Worm (Caenorhabditis elegans) whole organism, L1 larva: ENCODE measurements around the gene ZK546.5.
"Not testable (repeated sequence)": the region's sequence is repeated elsewhere in the genome, so short reads cannot be mapped to it uniquely, and the experiment has no call there.

Experiments
- C04F5.9 ChIP-seq: sonication (generic microtip); optimal IDR thresholded peaks from 2 replicates; lab custom pipeline; 2016; ENCODE audit warnings: missing genetic modification characterization, missing compliant biosample characterization
- C16A3.4 ChIP-seq: fragments of 150-350 bp; optimal IDR thresholded peaks from 2 replicates; lab custom pipeline; 2014; ENCODE audit warnings: missing biosample characterization, missing genetic modification characterization
- alr-1 ChIP-seq: fragments of 200-800 bp; sonication (Bioruptor generic); optimal IDR thresholded peaks from 2 replicates; lab custom pipeline; 2018; ENCODE audit warnings: borderline replicate concordance, mild to moderate bottlenecking, missing genetic modification characterization, missing compliant biosample characterization
- aly-2 ChIP-seq: fragments of 150-350 bp; optimal IDR thresholded peaks from 2 replicates; lab custom pipeline; 2014; ENCODE audit warnings: missing biosample characterization, missing genetic modification characterization
- blmp-1 ChIP-seq: fragments of 150-350 bp; optimal IDR thresholded peaks from 2 replicates; lab custom pipeline; 2014; ENCODE audit warnings: missing biosample characterization, missing genetic modification characterization
- ceh-8 ChIP-seq: fragments of 200-800 bp; sonication (Bioruptor generic); optimal IDR thresholded peaks from 2 replicates; lab custom pipeline; 2018; ENCODE audit warnings: mild to moderate bottlenecking, missing genetic modification characterization, moderate library complexity, missing compliant biosample characterization
- ceh-82 ChIP-seq, 3 experiments: fragments of 150-350 bp in 1 of 3; sonication (generic microtip) in 2 of 3; optimal IDR thresholded peaks; 2 replicates each; lab custom pipeline; 2014 to 2017; ENCODE audit warnings: missing biosample characterization in 3 of 3, missing genetic modification characterization in 3 of 3
- ces-1 ChIP-seq: fragments of 150-350 bp; optimal IDR thresholded peaks from 2 replicates; lab custom pipeline; 2014; ENCODE audit warnings: missing biosample characterization, missing genetic modification reagents, missing genetic modification characterization
- efl-1 ChIP-seq, 4 experiments: fragments of 150-350 bp; optimal IDR thresholded peaks in 3 of 4; peaks in 1 of 4; 1 replicate in 1 of 4; 2 replicates in 3 of 4; lab custom pipeline; 2014; ENCODE audit warnings: missing biosample characterization in 2 of 4, missing genetic modification characterization in 2 of 4, missing genetic modification reagents in 2 of 4
- efl-3 ChIP-seq: fragments of 200-800 bp; sonication (Bioruptor generic); optimal IDR thresholded peaks from 2 replicates; lab custom pipeline; 2018; ENCODE audit warnings: mild to moderate bottlenecking, missing genetic modification characterization, missing compliant biosample characterization
- elt-2 ChIP-seq: sonication (generic microtip); optimal IDR thresholded peaks from 2 replicates; lab custom pipeline; 2016; ENCODE audit warnings: missing genetic modification characterization, mild to moderate bottlenecking, inconsistent platforms, missing compliant biosample characterization, missing genetic modification reagents
- fkh-10 ChIP-seq: sonication (generic microtip); optimal IDR thresholded peaks from 2 replicates; lab custom pipeline; 2017; ENCODE audit warnings: missing biosample characterization, missing genetic modification reagents, missing genetic modification characterization
- fkh-8 ChIP-seq: sonication (generic microtip); optimal IDR thresholded peaks from 2 replicates; lab custom pipeline; 2016; ENCODE audit warnings: mild to moderate bottlenecking, missing genetic modification characterization, missing compliant biosample characterization
- fos-1 ChIP-seq: fragments of 150-350 bp; optimal IDR thresholded peaks from 2 replicates; lab custom pipeline; 2014; ENCODE audit warnings: missing biosample characterization, missing genetic modification characterization
- hlh-17 ChIP-seq: fragments of 200-800 bp; sonication (Bioruptor generic); optimal IDR thresholded peaks from 2 replicates; lab custom pipeline; 2018; ENCODE audit warnings: missing genetic modification characterization, mild to moderate bottlenecking, missing compliant biosample characterization, moderate library complexity, borderline replicate concordance
- hlh-4 ChIP-seq: sonication (generic microtip); optimal IDR thresholded peaks from 2 replicates; lab custom pipeline; 2016; ENCODE audit warnings: mild to moderate bottlenecking, missing genetic modification characterization, missing compliant biosample characterization
- jun-1 ChIP-seq: fragments of 150-350 bp; optimal IDR thresholded peaks from 2 replicates; lab custom pipeline; 2014; ENCODE audit warnings: missing biosample characterization, missing genetic modification reagents, missing genetic modification characterization
- lin-14 ChIP-seq: fragments of 200-800 bp; sonication (Bioruptor generic); optimal IDR thresholded peaks from 2 replicates; lab custom pipeline; 2018; ENCODE audit warnings: mild to moderate bottlenecking, missing genetic modification characterization, moderate library complexity, missing compliant biosample characterization
- lin-35 ChIP-seq, 2 experiments: fragments of 150-350 bp; optimal IDR thresholded peaks; 2 replicates each; lab custom pipeline; 2014; ENCODE audit warnings: missing biosample characterization in 2 of 2, missing genetic modification characterization in 2 of 2, missing genetic modification reagents in 2 of 2
- lir-3 ChIP-seq: sonication (generic microtip); optimal IDR thresholded peaks from 2 replicates; lab custom pipeline; 2016; ENCODE audit warnings: mild to moderate bottlenecking, missing genetic modification characterization, moderate library complexity, missing compliant biosample characterization; ENCODE audit not compliant: poor library complexity
- mdl-1 ChIP-seq, 2 experiments: fragments of 150-350 bp; optimal IDR thresholded peaks; 2 replicates each; lab custom pipeline; 2014 to 2017; ENCODE audit warnings: missing biosample characterization in 2 of 2, missing genetic modification characterization in 2 of 2, inconsistent platforms in 1 of 2
- mef-2 ChIP-seq: fragments of 150-350 bp; optimal IDR thresholded peaks from 2 replicates; lab custom pipeline; 2014; ENCODE audit warnings: missing biosample characterization, missing genetic modification characterization
- nhr-20 ChIP-seq: sonication (generic microtip); optimal IDR thresholded peaks from 2 replicates; lab custom pipeline; 2016; ENCODE audit warnings: mild to moderate bottlenecking, missing genetic modification characterization, missing compliant biosample characterization
- nhr-237 ChIP-seq: fragments of 150-350 bp; optimal IDR thresholded peaks from 2 replicates; lab custom pipeline; 2014; ENCODE audit warnings: missing biosample characterization, missing genetic modification characterization
- nhr-71 ChIP-seq: sonication (generic microtip); optimal IDR thresholded peaks from 2 replicates; lab custom pipeline; 2016; ENCODE audit warnings: mild to moderate bottlenecking, missing genetic modification characterization, moderate library complexity, missing compliant biosample characterization
- nhr-76 ChIP-seq: sonication (generic microtip); optimal IDR thresholded peaks from 2 replicates; lab custom pipeline; 2017; ENCODE audit warnings: missing biosample characterization, missing genetic modification characterization
- nhr-77 ChIP-seq: fragments of 150-350 bp; optimal IDR thresholded peaks from 2 replicates; lab custom pipeline; 2014; ENCODE audit warnings: missing biosample characterization, missing genetic modification characterization
- nhr-85 ChIP-seq: sonication (generic microtip); peaks from one replicate; lab custom pipeline; 2016; ENCODE audit warnings: missing genetic modification characterization, inconsistent platforms, missing compliant biosample characterization
- nhr-90 ChIP-seq: sonication (generic microtip); optimal IDR thresholded peaks from 2 replicates; lab custom pipeline; 2016; ENCODE audit warnings: mild to moderate bottlenecking, missing genetic modification characterization, missing compliant biosample characterization; ENCODE audit not compliant: poor library complexity
- pag-3 ChIP-seq: sonication (generic microtip); optimal IDR thresholded peaks from 2 replicates; lab custom pipeline; 2017; ENCODE audit warnings: missing genetic modification characterization, mild to moderate bottlenecking, missing compliant biosample characterization, antibody characterized with exemption, borderline replicate concordance; ENCODE audit not compliant: insufficient read depth
- pax-3 ChIP-seq: fragments of 200-800 bp; sonication (Bioruptor generic); optimal IDR thresholded peaks from 2 replicates; lab custom pipeline; 2018; ENCODE audit warnings: mild to moderate bottlenecking, missing genetic modification characterization, moderate library complexity, missing compliant biosample characterization
- pqm-1 ChIP-seq: sonication (generic microtip); optimal IDR thresholded peaks from 3 replicates; lab custom pipeline; 2017; ENCODE audit warnings: missing biosample characterization, missing genetic modification characterization
- rnt-1 ChIP-seq: sonication (generic microtip); optimal IDR thresholded peaks from 2 replicates; lab custom pipeline; 2016; ENCODE audit warnings: mild to moderate bottlenecking, missing genetic modification characterization, moderate library complexity, missing compliant biosample characterization
- skn-1 ChIP-seq: fragments of 150-350 bp; optimal IDR thresholded peaks from 2 replicates; lab custom pipeline; 2014; ENCODE audit warnings: missing biosample characterization, missing genetic modification characterization
- snu-23 ChIP-seq: sonication (generic microtip); optimal IDR thresholded peaks from 2 replicates; lab custom pipeline; 2016; ENCODE audit warnings: missing genetic modification characterization, missing compliant biosample characterization
- sox-4 ChIP-seq: sonication (generic microtip); optimal IDR thresholded peaks from 2 replicates; lab custom pipeline; 2016; ENCODE audit warnings: missing genetic modification characterization, missing compliant biosample characterization
- sptf-1 ChIP-seq: fragments of 150-350 bp; optimal IDR thresholded peaks from 2 replicates; lab custom pipeline; 2014; ENCODE audit warnings: missing biosample characterization, missing genetic modification characterization
- sup-37 ChIP-seq: fragments of 200-800 bp; sonication (Bioruptor generic); optimal IDR thresholded peaks from 2 replicates; lab custom pipeline; 2018; ENCODE audit warnings: mild to moderate bottlenecking, missing genetic modification characterization, missing compliant biosample characterization
- unc-130 ChIP-seq: fragments of 150-350 bp; optimal IDR thresholded peaks from 2 replicates; lab custom pipeline; 2017; ENCODE audit warnings: missing biosample characterization, missing genetic modification characterization, inconsistent platforms
- unc-30 ChIP-seq: sonication (generic microtip); optimal IDR thresholded peaks from 2 replicates; lab custom pipeline; 2017; ENCODE audit warnings: missing biosample characterization, missing genetic modification characterization
- unc-62 ChIP-seq: fragments of 150-350 bp; optimal IDR thresholded peaks from 2 replicates; lab custom pipeline; 2014; ENCODE audit warnings: missing biosample characterization, missing genetic modification reagents, missing genetic modification characterization
- vab-15 ChIP-seq: sonication (generic microtip); optimal IDR thresholded peaks from 2 replicates; lab custom pipeline; 2017; ENCODE audit warnings: missing genotype, mild to moderate bottlenecking, missing genetic modification characterization, missing compliant biosample characterization
- zip-4 ChIP-seq: fragments of 200-800 bp; sonication (Bioruptor generic); optimal IDR thresholded peaks from 2 replicates; lab custom pipeline; 2018; ENCODE audit warnings: mild to moderate bottlenecking, missing genetic modification characterization, moderate library complexity, missing compliant biosample characterization
- ztf-4 ChIP-seq: fragments of 150-350 bp; optimal IDR thresholded peaks from 2 replicates; lab custom pipeline; 2014; ENCODE audit warnings: missing biosample characterization, missing genetic modification characterization

The ZK546.5 gene

ce11 chrII:4925198-4925764 lies 10.3 kb upstream of the ZK546.5 start, which contains the start of gene aagr-2:
Gene aagr-2, minus strand, starts transcription at chrII:4925248.
- peak; percentile 100 for TF ChIP-seq elt-2 (tag; lab: Kevin White, UChicago)
- no peak for TF ChIP-seq fos-1
- TF ChIP-seq ceh-8 (GFP tag; lab: Kevin White, UChicago) = no peak
- TF ChIP-seq lir-3 (tag; lab: Kevin White, UChicago) = no peak
- no peak for TF ChIP-seq vab-15
- TF ChIP-seq nhr-237 = no peak
- TF ChIP-seq rnt-1 = no peak
- TF ChIP-seq efl-1 (optimal IDR thresholded peaks at IDR 0.05; lab: Kevin White, UChicago) = no peak
- TF ChIP-seq efl-1 (GFP tag; optimal IDR thresholded peaks at IDR 0.05 in 1 of 2; lab: Kevin White, UChicago) = peak in 1 of 2 experiments; percentile 85
- no peak for TF ChIP-seq zip-4 (GFP tag; lab: Kevin White, UChicago)
- peak; percentile 67 for TF ChIP-seq pqm-1 (tag; lab: Kevin White, UChicago)
- peak; percentile 37 for TF ChIP-seq nhr-20 (tag; lab: Kevin White, UChicago)
- TF ChIP-seq pax-3 (tag; lab: Kevin White, UChicago) = peak; percentile 13
- TF ChIP-seq alr-1 (tag; lab: Kevin White, UChicago) = no peak
- TF ChIP-seq fkh-8 (tag; lab: Kevin White, UChicago) = no peak
- TF ChIP-seq lin-35 (GFP tag; optimal IDR thresholded peaks at IDR 0.05; lab: Kevin White, UChicago) = peak in 1 of 2 experiments; percentile 60
- TF ChIP-seq mdl-1 (tag; optimal IDR thresholded peaks at IDR 0.05; lab: Kevin White, UChicago) = peak in 1 of 2 experiments; percentile 74
- peak; percentile 36 for TF ChIP-seq nhr-71 (tag; lab: Kevin White, UChicago)
- peak; percentile 51 for TF ChIP-seq nhr-90 (tag; lab: Kevin White, UChicago)
- no peak for TF ChIP-seq unc-62 (GFP tag; lab: Kevin White, UChicago)
- TF ChIP-seq sox-4 (tag; lab: Kevin White, UChicago) = no peak
- TF ChIP-seq jun-1 (tag; lab: Kevin White, UChicago) = peak; percentile 19
- TF ChIP-seq hlh-4 (tag; lab: Kevin White, UChicago) = no peak
- no peak for TF ChIP-seq mef-2 (tag; lab: Kevin White, UChicago)
- no peak for TF ChIP-seq sptf-1 (tag; lab: Kevin White, UChicago)

- TF ChIP-seq unc-130 (tag; lab: Kevin White, UChicago) (no peak), lin-14 (GFP tag; lab: Kevin White, UChicago) (no peak), ces-1 (GFP tag; lab: Kevin White, UChicago) (no peak)
Measured at ce11 chrII:4931286-4931685, 4.3 kb upstream of the ZK546.5 start.

- TF ChIP-seq C04F5.9 (tag; lab: Kevin White, UChicago); snu-23 (GFP tag; lab: Kevin White, UChicago); efl-3: not testable (repeated sequence)
Measured at ce11 chrII:4932727-4933126, 2.9 kb upstream of the ZK546.5 start, which contains the start of gene msp-152. Gene msp-152, plus strand, starts transcription at chrII:4933027.

- no peak for TF ChIP-seq lir-3 (tag; lab: Kevin White, UChicago)
- TF ChIP-seq fos-1 = no peak
- TF ChIP-seq skn-1 (tag; lab: Kevin White, UChicago) = peak; percentile 35
- TF ChIP-seq nhr-76 (tag; lab: Kevin White, UChicago) = no peak
Measured at ce11 chrII:4934954-4935353, 664 bp upstream of the ZK546.5 start, which contains the start of gene gst-30. Gene gst-30, minus strand, starts transcription at chrII:4935054.

- no peak for TF ChIP-seq blmp-1 (tag; lab: Kevin White, UChicago)
- no peak for TF ChIP-seq fos-1
- TF ChIP-seq ceh-82 (tag; optimal IDR thresholded peaks at IDR 0.05; lab: Kevin White, UChicago) = no peak
- no peak for TF ChIP-seq pag-3
- no peak for TF ChIP-seq nhr-77 (tag; lab: Kevin White, UChicago)
- TF ChIP-seq sup-37 = no peak
- TF ChIP-seq unc-30 (tag; lab: Kevin White, UChicago) = no peak
- TF ChIP-seq rnt-1 = no peak
- TF ChIP-seq nhr-85 = no peak
- no peak for TF ChIP-seq ztf-4 (tag; lab: Kevin White, UChicago)
- TF ChIP-seq elt-2 (tag; lab: Kevin White, UChicago) = no peak
- no peak for TF ChIP-seq aly-2 (tag; lab: Kevin White, UChicago)
- no peak for TF ChIP-seq C16A3.4 (tag; lab: Kevin White, UChicago)
- no peak for TF ChIP-seq hlh-17 (GFP tag; lab: Kevin White, UChicago)
- TF ChIP-seq fkh-10 = no peak
Measured at ce11 chrII:4937743-4938142, 2.1 kb downstream of the ZK546.5 start, which contains the start of gene ZK546.4. Gene ZK546.4, plus strand, starts transcription at chrII:4938043.
